Worm (Caenorhabditis elegans) whole organism, L4/young adult: ENCODE measurements around the gene C10C5.4.

Experiments used
- W03F9.2 ChIP-seq: fragments of 150-350 bp; optimal IDR thresholded peaks from 2 replicates; lab custom pipeline; 2014; ENCODE audit warnings: missing biosample characterization, missing genetic modification characterization
- him-1 ChIP-seq: sonication (generic microtip); optimal IDR thresholded peaks from 2 replicates; lab custom pipeline; 2016; ENCODE audit warnings: missing genotype, missing genetic modification reagents, missing genetic modification characterization, missing compliant biosample characterization

DNA sequence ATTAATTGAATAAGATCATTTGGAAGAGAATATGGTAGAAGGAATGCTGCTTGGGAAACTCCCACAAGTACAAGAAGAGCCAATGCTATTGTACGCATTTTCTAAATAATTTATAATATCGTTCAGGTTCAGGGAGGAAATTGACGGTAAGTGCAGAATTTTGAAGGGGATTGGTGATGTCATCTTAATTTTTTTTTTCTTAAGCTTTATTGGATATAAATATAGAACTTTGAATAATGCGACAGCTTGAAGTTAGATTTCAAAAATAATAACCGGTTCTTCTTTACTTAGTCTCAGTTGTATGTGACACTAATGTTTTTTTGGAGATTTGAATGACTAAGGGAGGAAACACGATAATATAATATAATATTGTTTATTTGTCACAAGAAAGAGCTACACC is 47.6 kb upstream of the C10C5.4 start, which contains the start of gene nspg-7.1:
- TF ChIP-seq W03F9.2 (no peak), him-1 (tag; lab: Kevin White, UChicago) (no peak)
